Worm (Caenorhabditis elegans): Measurements from ENCODE around the gene T24C12.3.

T24C12.3 gene

DNA sequence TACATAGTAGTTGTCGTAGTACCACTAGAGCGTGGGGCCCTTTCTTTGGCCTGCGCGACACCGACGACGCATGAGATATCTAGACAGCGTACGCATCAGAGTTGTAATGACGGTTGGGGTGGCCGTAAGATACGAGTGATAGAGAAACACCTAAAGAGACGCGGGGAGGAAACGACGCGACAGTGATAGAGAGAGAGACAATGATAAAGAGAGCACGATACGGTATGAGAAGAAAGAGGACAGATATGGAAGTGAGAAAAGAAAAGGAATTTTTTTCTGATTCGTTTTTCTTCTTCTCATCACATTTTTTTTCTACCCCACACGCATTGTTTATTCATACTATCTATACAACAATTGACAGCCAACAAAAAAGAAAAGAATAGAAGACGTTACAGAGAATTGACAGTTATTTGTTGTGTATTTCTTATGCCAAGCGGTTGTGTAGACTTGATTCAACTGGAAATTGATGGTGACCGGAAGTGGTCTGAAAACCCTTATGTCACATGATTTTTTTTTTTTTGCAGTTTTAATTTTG lies 25.2 kb downstream of the T24C12.3 start:
- no peak for TF ChIP-seq T22C8.4 (GFP tag; IDR thresholded peaks at IDR 0.05)
- no peak for TF ChIP-seq flt-1 (GFP tag; IDR thresholded peaks at IDR 0.05)
- TF ChIP-seq ztf-29 (GFP tag; IDR thresholded peaks at IDR 0.05), result no peak
- TF ChIP-seq klf-2 (GFP tag; conservative IDR thresholded peaks at IDR 0.05), result no peak
- no peak for TF ChIP-seq cog-1 (tag; optimal IDR thresholded peaks at IDR 0.05)
- TF ChIP-seq tab-1 (GFP tag; IDR thresholded peaks at IDR 0.05), result no peak
- TF ChIP-seq ref-1 (GFP tag; conservative IDR thresholded peaks at IDR 0.05), result no peak
- no peak for TF ChIP-seq ztf-23 (GFP tag; IDR thresholded peaks at IDR 0.05)
- TF ChIP-seq med-1 (GFP tag; optimal IDR thresholded peaks at IDR 0.05; ENCODE audit: insufficient read depth), result no peak

DNA sequence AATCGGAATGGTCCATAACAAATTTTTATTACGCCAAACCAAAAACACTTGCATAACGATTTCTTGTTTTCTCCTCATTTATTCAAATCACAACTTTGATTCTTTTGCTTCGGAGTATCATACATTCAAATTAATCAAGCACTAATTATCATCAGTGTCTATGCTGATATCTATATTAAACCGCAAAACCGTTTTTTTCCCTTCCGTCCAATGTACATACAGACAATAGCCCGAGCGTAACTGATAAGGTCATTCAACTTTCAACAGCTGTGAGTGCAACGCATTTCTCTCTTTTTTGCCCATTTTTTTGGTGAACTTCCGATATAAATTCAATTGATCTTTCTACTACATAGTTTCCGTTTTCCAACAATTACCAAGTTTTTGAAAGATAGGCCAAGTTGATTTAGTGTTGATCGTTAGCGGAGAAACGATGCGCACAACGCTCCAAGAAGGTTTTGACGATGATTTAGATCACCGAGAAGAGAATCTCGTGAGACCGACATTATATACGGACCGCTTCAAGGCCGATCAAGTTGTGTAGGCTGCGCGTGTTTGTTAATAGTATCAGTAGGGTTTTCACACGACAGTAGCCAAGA lies 25.9 kb downstream of the T24C12.3 start:
- TF ChIP-seq ref-1 (GFP tag; conservative IDR thresholded peaks at IDR 0.05) (no peak), T22C8.4 (GFP tag; IDR thresholded peaks at IDR 0.05) (no peak), ztf-23 (GFP tag; IDR thresholded peaks at IDR 0.05) (no peak), med-1 (GFP tag; optimal IDR thresholded peaks at IDR 0.05; ENCODE audit: insufficient read depth) (no peak), flt-1 (GFP tag; IDR thresholded peaks at IDR 0.05) (no peak), tab-1 (GFP tag; IDR thresholded peaks at IDR 0.05) (no peak), klf-2 (GFP tag; conservative IDR thresholded peaks at IDR 0.05) (no peak), cog-1 (tag; optimal IDR thresholded peaks at IDR 0.05) (no peak), ztf-29 (GFP tag; IDR thresholded peaks at IDR 0.05) (no peak)

DNA sequence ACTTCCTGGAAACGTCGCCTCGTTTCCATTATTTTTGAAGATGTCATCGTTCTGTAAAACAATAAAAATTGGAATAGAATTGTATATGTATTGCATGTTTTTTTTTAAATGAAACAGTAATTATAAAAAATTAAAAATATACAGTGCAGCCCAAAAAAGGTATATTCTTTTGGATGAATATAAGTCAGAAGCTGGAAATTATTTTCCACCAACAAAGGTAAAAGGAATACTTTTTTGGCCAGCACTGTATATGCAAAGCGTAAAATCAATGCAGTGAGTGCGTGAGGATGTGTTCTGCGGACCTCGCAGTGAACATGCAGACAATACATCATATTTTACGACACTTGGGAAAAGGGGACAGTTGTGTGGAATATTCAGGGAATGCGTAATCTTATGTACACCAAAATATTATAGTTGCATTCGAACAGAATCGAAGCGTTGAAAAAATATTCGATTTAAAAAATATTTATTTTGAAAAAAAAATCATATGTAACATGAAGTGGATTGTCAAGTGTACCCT lies 27.3 kb downstream of the T24C12.3 start, which contains the start of gene F48B9.8:
Gene F48B9.8, minus strand, starts transcription at position 51 of the 520 bp plus-strand sequence.
- TF ChIP-seq T22C8.4 (GFP tag; IDR thresholded peaks at IDR 0.05), result peak; percentile 32; the same call in 1 of the 2 replicates
- TF ChIP-seq tab-1 (GFP tag; IDR thresholded peaks at IDR 0.05), result no peak

DNA sequence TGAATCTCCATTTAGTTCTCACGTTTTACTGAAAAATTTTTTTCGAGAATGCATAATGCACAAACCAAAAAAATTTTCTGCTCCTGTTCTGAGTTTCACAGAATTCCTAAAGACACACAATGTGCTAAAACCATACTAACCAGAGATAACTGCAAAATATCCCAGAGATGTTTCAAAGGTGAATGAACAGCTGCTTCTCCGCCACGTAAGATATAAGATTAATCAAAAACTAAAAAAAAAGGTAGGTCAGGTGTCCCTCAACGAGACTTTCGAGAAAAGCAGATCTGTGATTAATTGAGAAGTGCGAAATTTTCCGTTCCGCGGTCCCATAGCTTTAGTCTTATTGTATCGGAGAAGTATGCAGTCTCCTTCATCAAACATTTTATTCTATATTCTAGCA lies 38.9 kb downstream of the T24C12.3 start, which contains the start of gene F48B9.3:
Gene F48B9.3, plus strand, starts transcription at position 301 of the 400 bp plus-strand sequence.
- TF ChIP-seq ztf-23 (GFP tag; IDR thresholded peaks at IDR 0.05) (no peak), tab-1 (GFP tag; IDR thresholded peaks at IDR 0.05) (no peak), med-1 (GFP tag; optimal IDR thresholded peaks at IDR 0.05; ENCODE audit: insufficient read depth) (no peak), klf-2 (GFP tag; conservative IDR thresholded peaks at IDR 0.05) (no peak), cog-1 (tag; optimal IDR thresholded peaks at IDR 0.05) (no peak), T22C8.4 (GFP tag; IDR thresholded peaks at IDR 0.05) (no peak), ref-1 (GFP tag; conservative IDR thresholded peaks at IDR 0.05) (no peak), ztf-29 (GFP tag; IDR thresholded peaks at IDR 0.05) (no peak), flt-1 (GFP tag; IDR thresholded peaks at IDR 0.05) (no peak)

DNA sequence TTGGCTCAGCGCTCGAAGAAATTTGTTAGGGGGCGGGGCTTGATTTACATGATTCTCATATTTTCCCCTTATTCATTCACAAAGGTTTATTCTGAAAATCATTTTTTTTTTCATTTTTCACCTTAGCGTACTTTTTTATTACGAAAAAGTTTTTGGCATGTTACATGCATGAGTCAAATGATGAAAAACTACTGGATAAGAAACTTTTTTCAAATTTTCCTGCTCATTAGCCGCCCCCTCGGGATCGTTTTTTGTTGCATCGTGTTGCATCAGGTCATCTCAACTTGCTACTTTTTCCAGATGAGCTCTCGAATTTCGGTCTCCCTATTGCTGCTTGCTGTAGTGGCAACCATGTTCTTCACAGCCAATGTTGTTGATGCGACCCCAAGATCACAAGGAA lies 40.6 kb downstream of the T24C12.3 start, which contains the start of gene pdf-2:
Gene pdf-2, plus strand, starts transcription at position 301 of the 400 bp plus-strand sequence.
- TF ChIP-seq flt-1 (GFP tag; IDR thresholded peaks at IDR 0.05) (no peak), tab-1 (GFP tag; IDR thresholded peaks at IDR 0.05) (no peak), ztf-29 (GFP tag; IDR thresholded peaks at IDR 0.05) (no peak), med-1 (GFP tag; optimal IDR thresholded peaks at IDR 0.05; ENCODE audit: insufficient read depth) (no peak), cog-1 (tag; optimal IDR thresholded peaks at IDR 0.05) (no peak), ztf-23 (GFP tag; IDR thresholded peaks at IDR 0.05) (no peak)

DNA sequence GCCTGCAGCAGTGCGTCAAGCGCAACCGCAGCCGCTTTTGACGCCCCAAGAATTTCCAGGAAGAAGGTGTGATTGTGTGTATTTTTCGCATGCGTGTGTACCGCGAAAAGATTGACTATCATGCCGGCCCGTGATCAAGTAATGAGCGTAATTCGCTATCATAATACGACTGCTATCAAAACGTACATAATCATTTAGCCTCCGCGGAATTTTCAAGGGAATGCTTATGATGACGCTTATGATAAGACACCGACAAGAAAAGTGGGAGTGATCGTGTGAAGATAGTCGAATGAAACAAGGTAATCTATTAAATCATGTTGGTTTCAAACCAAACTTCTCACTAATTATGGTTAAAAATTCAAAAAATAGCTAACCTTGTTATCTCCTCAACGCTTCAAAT lies 45.8 kb downstream of the T24C12.3 start:
- TF ChIP-seq tab-1 (GFP tag; IDR thresholded peaks at IDR 0.05), result no peak
- no peak for TF ChIP-seq flt-1 (GFP tag; IDR thresholded peaks at IDR 0.05)
- TF ChIP-seq med-1 (GFP tag; optimal IDR thresholded peaks at IDR 0.05; ENCODE audit: insufficient read depth), result no peak
- TF ChIP-seq cog-1 (tag; optimal IDR thresholded peaks at IDR 0.05), result no peak
- TF ChIP-seq ztf-29 (GFP tag; IDR thresholded peaks at IDR 0.05), result no peak
- TF ChIP-seq ref-1 (GFP tag; conservative IDR thresholded peaks at IDR 0.05), result no peak
- no peak for TF ChIP-seq ztf-23 (GFP tag; IDR thresholded peaks at IDR 0.05)
- no peak for TF ChIP-seq T22C8.4 (GFP tag; IDR thresholded peaks at IDR 0.05)

DNA sequence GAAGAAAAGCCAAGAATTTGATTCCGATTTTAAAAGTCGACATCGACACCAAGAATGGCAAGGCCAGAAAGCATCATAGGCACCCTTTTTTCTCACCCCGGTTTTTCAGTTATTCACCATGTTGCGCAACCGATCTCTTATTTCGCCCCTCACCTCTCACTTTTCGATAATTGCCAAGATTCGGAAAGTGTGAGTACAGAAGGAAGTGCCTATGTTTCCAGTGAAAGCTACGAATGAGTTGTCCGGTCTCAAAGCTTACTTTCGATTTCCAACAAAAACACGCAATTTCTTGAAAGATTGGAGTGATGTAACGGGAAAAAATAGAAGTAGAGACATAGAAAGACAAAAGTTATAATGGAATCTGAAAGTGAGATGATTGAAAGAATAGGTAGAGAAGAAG lies 49.9 kb downstream of the T24C12.3 start:
- TF ChIP-seq ztf-29 (GFP tag; IDR thresholded peaks at IDR 0.05) (no peak), klf-2 (GFP tag; conservative IDR thresholded peaks at IDR 0.05) (no peak), med-1 (GFP tag; optimal IDR thresholded peaks at IDR 0.05; ENCODE audit: insufficient read depth) (no peak), ref-1 (GFP tag; conservative IDR thresholded peaks at IDR 0.05) (no peak), T22C8.4 (GFP tag; IDR thresholded peaks at IDR 0.05) (no peak), flt-1 (GFP tag; IDR thresholded peaks at IDR 0.05) (no peak), ztf-23 (GFP tag; IDR thresholded peaks at IDR 0.05) (no peak), tab-1 (GFP tag; IDR thresholded peaks at IDR 0.05) (no peak), cog-1 (tag; optimal IDR thresholded peaks at IDR 0.05) (no peak)

DNA sequence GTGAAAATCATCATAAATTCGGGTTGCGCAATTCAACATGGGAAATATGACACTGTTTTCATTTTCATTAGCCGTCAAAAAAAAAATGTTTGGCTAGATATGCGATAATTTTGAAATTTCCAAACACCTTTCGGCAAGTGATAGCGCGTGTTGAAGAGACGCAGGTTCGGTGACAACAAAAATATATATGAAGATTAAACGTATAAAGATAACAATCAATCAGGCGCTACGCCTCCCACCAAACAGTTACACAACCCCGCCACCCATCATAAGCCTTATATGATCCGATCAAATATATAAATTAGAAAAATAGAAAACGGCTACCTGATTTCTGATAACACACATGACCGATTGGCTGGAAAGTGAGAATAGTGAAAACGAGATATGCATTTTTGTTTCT lies 51.6 kb downstream of the T24C12.3 start:
- TF ChIP-seq klf-2 (GFP tag; conservative IDR thresholded peaks at IDR 0.05) (no peak), T22C8.4 (GFP tag; IDR thresholded peaks at IDR 0.05) (no peak)

DNA sequence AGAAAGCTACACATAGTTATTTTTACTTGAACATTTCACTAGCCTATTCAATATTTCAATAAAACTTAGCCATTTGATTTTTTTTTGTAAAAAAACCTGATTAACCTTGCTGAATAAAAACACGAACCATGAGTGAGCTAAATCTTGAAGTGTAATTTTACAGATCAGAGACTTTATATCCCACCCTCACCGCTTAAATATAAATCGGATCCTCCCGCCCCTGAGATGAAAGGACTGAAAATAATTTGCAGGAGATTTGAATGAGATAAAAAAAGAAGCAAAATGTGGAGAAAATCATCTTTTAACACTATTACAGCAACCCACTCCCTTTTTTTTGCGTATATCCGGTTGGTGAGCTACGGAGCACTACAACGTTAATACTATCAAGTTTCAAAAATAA lies 53.7 kb downstream of the T24C12.3 start, which contains the start of gene npax-2:
Gene npax-2, minus strand, starts transcription at position 101 of the 400 bp plus-strand sequence.
- TF ChIP-seq klf-2 (GFP tag; conservative IDR thresholded peaks at IDR 0.05) (no peak), cog-1 (tag; optimal IDR thresholded peaks at IDR 0.05) (no peak), tab-1 (GFP tag; IDR thresholded peaks at IDR 0.05) (no peak), ztf-23 (GFP tag; IDR thresholded peaks at IDR 0.05) (no peak), med-1 (GFP tag; optimal IDR thresholded peaks at IDR 0.05; ENCODE audit: insufficient read depth) (no peak), T22C8.4 (GFP tag; IDR thresholded peaks at IDR 0.05) (no peak)

Data from whole organism, midembryonic.